Worm (Caenorhabditis elegans): ENCODE results near the gene npp-26.

DNA sequence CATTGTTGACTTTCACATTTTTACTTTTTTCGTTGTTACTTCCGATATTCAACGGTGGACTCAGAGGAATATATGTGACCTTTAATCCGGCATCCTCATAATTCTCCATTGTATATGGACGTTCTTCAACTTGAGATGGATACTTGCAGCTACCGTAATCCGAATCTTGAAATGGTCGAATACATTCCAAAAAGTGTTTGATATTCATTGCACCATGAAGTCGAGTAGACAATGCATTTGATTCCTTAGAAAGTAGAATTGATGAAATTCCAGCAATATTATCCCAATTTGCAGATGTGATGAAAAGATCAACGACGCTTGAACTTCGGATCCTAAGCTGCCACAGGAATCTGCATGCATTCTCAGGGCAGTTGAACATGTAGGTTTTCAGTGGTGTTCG is 22.0 kb upstream of the npp-26 start:
- TF ChIP-seq pag-3 (tag; optimal IDR thresholded peaks at IDR 0.05; ENCODE audit: borderline replicate concordance, insufficient read depth) (no peak), unc-62 (GFP tag; optimal IDR thresholded peaks at IDR 0.05) (no peak), nhr-11 (tag; optimal IDR thresholded peaks at IDR 0.05) (no peak), zip-4 (GFP tag; optimal IDR thresholded peaks at IDR 0.05) (no peak), skn-1 (tag; optimal IDR thresholded peaks at IDR 0.05) (no peak), alr-1 (tag; optimal IDR thresholded peaks at IDR 0.05; ENCODE audit: borderline replicate concordance) (no peak)
